Fruit fly (Drosophila melanogaster): ENCODE measurements around the gene GluRS-m.

GluRS-m gene

dm6 chr3L:16380770-16381169, 36.2 kb downstream of the GluRS-m start (continued):
- TF ChIP-seq CG2202 (tag; optimal IDR thresholded peaks at IDR 0.05) (peak; percentile 28), CG12104 (GFP tag; optimal IDR thresholded peaks at IDR 0.05) (peak; percentile 53), ems (GFP tag; optimal IDR thresholded peaks at IDR 0.05) (peak; percentile 60), CG3995 (GFP tag; optimal IDR thresholded peaks at IDR 0.05) (peak; percentile 1), dm (GFP tag; optimal IDR thresholded peaks at IDR 0.05) (peak; percentile 57), pan (optimal IDR thresholded peaks at IDR 0.05) (no peak), pan (GFP tag; optimal IDR thresholded peaks at IDR 0.05 in 1 of 2, IDR thresholded peaks at IDR 0.05 in 1 of 2) (peak in 1 of 2 experiments; percentile 54), CG17912 (GFP tag; optimal IDR thresholded peaks at IDR 0.05) (no peak), Neu2 (GFP tag; optimal IDR thresholded peaks at IDR 0.05; ENCODE audit: borderline replicate concordance) (no peak), Atf-2 (GFP tag; optimal IDR thresholded peaks at IDR 0.05) (peak; percentile 25), ERR (GFP tag; optimal IDR thresholded peaks at IDR 0.05) (no peak), hbn (GFP tag; IDR thresholded peaks at IDR 0.05; ENCODE audit: partially characterized antibody) (no peak), odd (GFP tag; optimal IDR thresholded peaks at IDR 0.05) (peak; percentile 59), zfh1 (GFP tag; IDR thresholded peaks at IDR 0.05) (peak; percentile 62; the same call in 2 of the 3 replicates), schlank (tag; optimal IDR thresholded peaks at IDR 0.05) (peak; percentile 61), CG7745 (tag; optimal IDR thresholded peaks at IDR 0.05) (no peak), z (GFP tag; IDR thresholded peaks at IDR 0.05) (no peak), CG10565 (GFP tag; optimal IDR thresholded peaks at IDR 0.05) (no peak), CG12659 (GFP tag; optimal IDR thresholded peaks at IDR 0.05) (peak; percentile 62), CTCF (GFP tag; optimal IDR thresholded peaks at IDR 0.05) (no peak), wek (GFP tag; optimal IDR thresholded peaks at IDR 0.05) (no peak), zen (tag; optimal IDR thresholded peaks at IDR 0.05) (peak; percentile 2), CG34422 (GFP tag; IDR thresholded peaks at IDR 0.05) (peak; percentile 36; the same call in 1 of the 3 replicates), CG17612 (GFP tag; IDR thresholded peaks at IDR 0.05) (no peak), CG9876 (GFP tag; optimal IDR thresholded peaks at IDR 0.05) (peak; percentile 46), HHEX (GFP tag; optimal IDR thresholded peaks at IDR 0.05) (peak; percentile 65), Hr78 (GFP tag; optimal IDR thresholded peaks at IDR 0.05) (peak in 1 of 2 experiments; percentile 41), CG6791 (GFP tag; IDR thresholded peaks at IDR 0.05; ENCODE audit: partially characterized antibody) (no peak), sc (optimal IDR thresholded peaks at IDR 0.05) (no peak), sc (GFP tag; optimal IDR thresholded peaks at IDR 0.05) (no peak), CG33213 (GFP tag; optimal IDR thresholded peaks at IDR 0.05) (peak; percentile 9), CG17359 (tag; optimal IDR thresholded peaks at IDR 0.05) (peak; percentile 77), Hr39 (optimal IDR thresholded peaks at IDR 0.05) (no peak), sqz (GFP tag; optimal IDR thresholded peaks at IDR 0.05) (no peak), CG32532 (GFP tag; IDR thresholded peaks at IDR 0.05) (peak; percentile 74), gcm2 (GFP tag; optimal IDR thresholded peaks at IDR 0.05) (no peak), gt (GFP tag; IDR thresholded peaks at IDR 0.05) (no peak), rib (GFP tag; IDR thresholded peaks at IDR 0.05) (0 out of 2 replicates have a peak, but pooled peaks have one; percentile 38), ewg (GFP tag; optimal IDR thresholded peaks at IDR 0.05) (peak; percentile 27), CG12071 (GFP tag; optimal IDR thresholded peaks at IDR 0.05) (peak; percentile 61), kay (GFP tag; optimal IDR thresholded peaks at IDR 0.05) (peak; percentile 25), Nf-YA (GFP tag; IDR thresholded peaks at IDR 0.05) (no peak), nmo (GFP tag; optimal IDR thresholded peaks at IDR 0.05) (peak; percentile 54), CG17568 (GFP tag; optimal IDR thresholded peaks at IDR 0.05) (peak; percentile 29), Max (GFP tag; optimal IDR thresholded peaks at IDR 0.05) (no peak), kni (GFP tag; optimal IDR thresholded peaks at IDR 0.05) (peak; percentile 66), Aef1 (GFP tag; IDR thresholded peaks at IDR 0.05) (peak; percentile 42; the same call in 1 of the 3 replicates), CG31224 (GFP tag; IDR thresholded peaks at IDR 0.05) (peak; percentile 42), tll (GFP tag; optimal IDR thresholded peaks at IDR 0.05) (no peak), Lhr (GFP tag; optimal IDR thresholded peaks at IDR 0.05) (no peak), Mes4 (GFP tag; optimal IDR thresholded peaks at IDR 0.05) (no peak), CG14014 (GFP tag; IDR thresholded peaks at IDR 0.05) (peak; percentile 65)

All from whole organism, embryonic.